Worm (Caenorhabditis elegans) whole organism, L3 larva: ENCODE measurements around the gene W10G11.19.

Experiments used
- ama-1 ChIP-seq: fragments of 150-350 bp; optimal IDR thresholded peaks from 2 replicates; lab custom pipeline; 2018
- nhr-11 ChIP-seq: fragments of 150-350 bp; optimal IDR thresholded peaks from 2 replicates; lab custom pipeline; 2014; ENCODE audit warnings: missing biosample characterization, missing genetic modification characterization
- nhr-28 ChIP-seq: fragments of 150-350 bp; optimal IDR thresholded peaks from 2 replicates; lab custom pipeline; 2014; ENCODE audit warnings: missing biosample characterization, missing genetic modification characterization
- pha-4 ChIP-seq: fragments of 150-350 bp; optimal IDR thresholded peaks from 2 replicates; lab custom pipeline; 2014; ENCODE audit warnings: missing biosample characterization, missing genetic modification reagents, missing genetic modification characterization
- tbx-2 ChIP-seq: sonication (generic microtip); optimal IDR thresholded peaks from 2 replicates; lab custom pipeline; 2016; ENCODE audit warnings: mild to moderate bottlenecking, missing genetic modification characterization, missing compliant biosample characterization
- unc-62 ChIP-seq: fragments of 150-350 bp; sonication (generic microtip); optimal IDR thresholded peaks from 4 replicates; lab custom pipeline; 2014; ENCODE audit warnings: missing biosample characterization, missing genetic modification reagents, missing genetic modification characterization

ce11 chrII:3554673-3555072, 4.2 kb downstream of the W10G11.19 start:
- TF ChIP-seq nhr-11 (no peak), pha-4 (tag; lab: Kevin White, UChicago) (no peak), unc-62 (GFP tag; lab: Kevin White, UChicago) (no peak), ama-1 (lab: Kevin White, UChicago) (no peak), nhr-28 (tag; lab: Kevin White, UChicago) (no peak), tbx-2 (tag; lab: Kevin White, UChicago) (no peak)
